Worm (Caenorhabditis elegans): ENCODE data around the gene ddl-1.

The ddl-1 gene

DNA sequence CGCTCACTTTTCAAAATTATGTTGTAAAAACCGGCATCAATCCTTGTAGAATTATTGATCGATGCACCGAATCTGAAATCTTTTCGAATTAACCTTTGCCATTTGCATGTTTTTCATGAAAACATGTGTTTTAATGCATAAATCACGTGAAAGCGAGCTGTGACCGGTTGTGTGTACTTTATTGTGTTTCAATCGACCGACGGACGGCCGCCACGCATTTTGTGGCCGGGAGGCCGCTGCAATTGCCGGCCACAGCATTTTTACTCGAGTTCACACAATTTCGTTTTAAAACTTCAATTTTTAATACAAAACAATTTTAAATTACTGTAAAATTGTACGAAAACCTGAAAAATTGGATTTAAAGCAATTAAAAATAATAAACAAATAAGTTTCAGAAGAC is 40.8 kb upstream of the ddl-1 start, which contains the start of gene C25H3.11 (continued):
- TF ChIP-seq nfyb-1 (GFP tag; IDR thresholded peaks at IDR 0.05) = 0 out of 2 replicates have a peak, but pooled peaks have one; percentile 37

DNA sequence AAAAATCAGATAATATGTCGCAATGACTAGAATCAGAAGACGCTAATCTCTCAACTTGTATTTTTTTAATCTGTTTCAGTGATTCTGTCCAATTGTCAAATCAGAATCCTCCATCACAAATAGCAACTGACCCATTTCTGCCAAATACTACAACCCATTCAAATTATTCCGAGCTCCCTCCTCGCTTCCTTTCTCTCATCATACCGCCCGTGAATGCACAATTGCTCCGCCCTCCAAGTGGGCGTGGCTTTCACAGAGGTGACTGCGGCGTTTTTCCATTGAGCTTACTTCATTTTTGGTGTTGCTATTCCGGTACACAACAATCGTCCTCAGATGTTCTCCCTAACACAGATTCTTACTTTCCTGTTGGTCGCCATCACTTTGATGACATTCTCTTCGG is 32.5 kb upstream of the ddl-1 start, which contains the start of gene flp-27:
Gene flp-27, plus strand, starts transcription at position 301 of the 400 bp plus-strand sequence.
- TF ChIP-seq ama-1 (optimal IDR thresholded peaks at IDR 0.05) (no peak), ama-1 (GFP tag; optimal IDR thresholded peaks at IDR 0.05) (no peak), ztf-28 (GFP tag; IDR thresholded peaks at IDR 0.05) (no peak), cebp-1 (GFP tag; IDR thresholded peaks at IDR 0.05) (no peak), cebp-1 (tag; optimal IDR thresholded peaks at IDR 0.05) (no peak), madf-3 (GFP tag; IDR thresholded peaks at IDR 0.05) (no peak), T26A5.8 (tag; optimal IDR thresholded peaks at IDR 0.05) (no peak), F49E8.2 (tag; optimal IDR thresholded peaks at IDR 0.05; ENCODE audit: insufficient read depth) (no peak), ceh-100 (GFP tag; IDR thresholded peaks at IDR 0.05) (no peak), nhr-179 (tag; optimal IDR thresholded peaks at IDR 0.05) (no peak), dox-1 (GFP tag; IDR thresholded peaks at IDR 0.05) (no peak), lsy-27 (tag; optimal IDR thresholded peaks at IDR 0.05; ENCODE audit: borderline replicate concordance, insufficient read depth) (no peak), snpc-1.3 (tag; optimal IDR thresholded peaks at IDR 0.05; ENCODE audit: insufficient read depth) (no peak), snpc-3.4 (tag; optimal IDR thresholded peaks at IDR 0.05) (no peak)

DNA sequence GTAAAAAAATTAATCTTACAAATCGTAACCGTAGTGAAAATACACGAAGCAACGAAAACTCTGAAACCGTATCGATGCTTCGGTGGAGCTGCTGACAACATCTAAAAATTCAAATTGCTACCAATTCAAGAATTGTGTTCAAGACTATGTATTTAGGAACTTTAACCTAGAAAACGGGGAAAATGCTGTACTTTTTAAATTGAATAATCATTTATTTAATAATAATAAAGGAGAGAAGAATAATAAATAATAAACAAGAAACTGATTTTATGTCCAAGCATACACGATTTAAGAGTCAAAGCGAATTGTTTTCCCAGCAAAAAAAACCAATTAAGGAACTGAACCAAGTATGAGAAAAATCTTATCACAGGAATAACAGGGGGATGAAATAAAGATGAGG is 21.4 kb upstream of the ddl-1 start, which contains the start of gene C25H3.17:
Gene C25H3.17, minus strand, starts transcription at position 101 of the 400 bp plus-strand sequence.
- TF ChIP-seq hmg-20 (GFP tag; IDR thresholded peaks at IDR 0.05) = no peak
- no peak for TF ChIP-seq C17E4.6 (GFP tag; IDR thresholded peaks at IDR 0.05)
- TF ChIP-seq ztf-28 (GFP tag; IDR thresholded peaks at IDR 0.05) = no peak
- no peak for TF ChIP-seq attf-3 (GFP tag; conservative IDR thresholded peaks at IDR 0.05)
- no peak for TF ChIP-seq pbrm-1 (GFP tag; IDR thresholded peaks at IDR 0.05)
- TF ChIP-seq egl-44 (GFP tag; IDR thresholded peaks at IDR 0.05) = no peak
- no peak for TF ChIP-seq lag-1 (GFP tag; IDR thresholded peaks at IDR 0.05)
- TF ChIP-seq akir-1 (GFP tag; optimal IDR thresholded peaks at IDR 0.05) = no peak
- TF ChIP-seq Y67H2A.10 (GFP tag; conservative IDR thresholded peaks at IDR 0.05) = no peak
- no peak for TF ChIP-seq sea-2 (GFP tag; IDR thresholded peaks at IDR 0.05)
- TF ChIP-seq madf-8 (GFP tag; conservative IDR thresholded peaks at IDR 0.05) = no peak
- no peak for TF ChIP-seq lin-26 (GFP tag; IDR thresholded peaks at IDR 0.05)
- no peak for TF ChIP-seq ceh-100 (GFP tag; IDR thresholded peaks at IDR 0.05)
- no peak for TF ChIP-seq nhr-90 (tag; optimal IDR thresholded peaks at IDR 0.05)
- TF ChIP-seq rcor-1 (GFP tag; IDR thresholded peaks at IDR 0.05) = no peak

ce11 chrII:5668830-5669229 is 20.7 kb upstream of the ddl-1 start, which contains the start of gene C25H3.7:
Gene C25H3.7 (minus strand): TSS chrII:5668930.
- no peak for TF ChIP-seq attf-5 (GFP tag; optimal IDR thresholded peaks at IDR 0.05)
- no peak for TF ChIP-seq Y67H2A.10 (GFP tag; conservative IDR thresholded peaks at IDR 0.05)
- no peak for TF ChIP-seq B0019.2 (GFP tag; conservative IDR thresholded peaks at IDR 0.05)
- TF ChIP-seq lin-54 (GFP tag; optimal IDR thresholded peaks at IDR 0.05) = no peak

ce11 chrII:5667540-5667939 is 19.4 kb upstream of the ddl-1 start:
- TF ChIP-seq sdz-38 (tag; optimal IDR thresholded peaks at IDR 0.05) (no peak), tbp1 (GFP tag; optimal IDR thresholded peaks at IDR 0.05) (peak; percentile 69), rpc-1 (optimal IDR thresholded peaks at IDR 0.05) (peak; percentile 20), rpc-1 (tag; optimal IDR thresholded peaks at IDR 0.05) (peak; percentile 62), lsy-27 (tag; optimal IDR thresholded peaks at IDR 0.05; ENCODE audit: borderline replicate concordance, insufficient read depth) (no peak), ceh-27 (GFP tag; optimal IDR thresholded peaks at IDR 0.05) (no peak), hlh-12 (tag; optimal IDR thresholded peaks at IDR 0.05) (no peak), rcor-1 (GFP tag; IDR thresholded peaks at IDR 0.05) (no peak), B0261.1 (tag; optimal IDR thresholded peaks at IDR 0.05) (peak; percentile 7)

Data from whole organism, young adult.